Fruit fly (Drosophila melanogaster) whole organism, embryonic: ENCODE measurements around the gene CG14036.

ENCODE experiments used
- Bgb ChIP-seq: fragments of 200-800 bp; sonication (Bioruptor generic); IDR thresholded peaks from 2 replicates; pipeline ENCODE4 v1.3.6; 2022; ENCODE audit warnings: missing biosample characterization, missing genetic modification characterization; ENCODE audit not compliant: partially characterized antibody
- C15 ChIP-seq: fragments of 200-800 bp; sonication (Bioruptor generic); IDR thresholded peaks from 3 replicates; pipeline ENCODE4 v1.3.6; 2022; ENCODE audit warnings: missing biosample characterization, missing genetic modification characterization
- CG12219 ChIP-seq: fragments of 200-800 bp; sonication (Bioruptor generic); optimal IDR thresholded peaks from 3 replicates; lab custom pipeline; 2018; ENCODE audit warnings: missing biosample characterization, mild to moderate bottlenecking, missing genetic modification characterization
- CG12236 ChIP-seq: fragments of 200-800 bp; sonication (Bioruptor generic); optimal IDR thresholded peaks from 2 replicates; lab custom pipeline; 2016; ENCODE audit warnings: missing biosample characterization, missing genetic modification characterization
- CG1233 ChIP-seq: fragments of 200-800 bp; sonication (Bioruptor generic); optimal IDR thresholded peaks from 4 replicates; lab custom pipeline; 2018; ENCODE audit warnings: missing biosample characterization, mild to moderate bottlenecking, missing genetic modification characterization
- CG14667 ChIP-seq: fragments of 200-800 bp; sonication (Bioruptor generic); IDR thresholded peaks from 2 replicates; pipeline ENCODE4 v1.3.6; 2022; ENCODE audit warnings: missing biosample characterization, missing genetic modification characterization
- CG17385 ChIP-seq: fragments of 200-800 bp; sonication (Bioruptor generic); optimal IDR thresholded peaks from 3 replicates; lab custom pipeline; 2018; ENCODE audit warnings: missing biosample characterization, mild to moderate bottlenecking, missing genetic modification characterization
- CG3281 ChIP-seq: fragments of 200-800 bp; sonication (Bioruptor generic); optimal IDR thresholded peaks from 3 replicates; lab custom pipeline; 2017; ENCODE audit warnings: missing biosample characterization, mild to moderate bottlenecking, missing genetic modification characterization
- CG43689 ChIP-seq: fragments of 200-800 bp; sonication (Bioruptor generic); IDR thresholded peaks from 2 replicates; pipeline ENCODE4 v1.3.6; 2022; ENCODE audit warnings: missing biosample characterization, missing genetic modification characterization
- CG4820 ChIP-seq: fragments of 200-800 bp; sonication (Bioruptor generic); optimal IDR thresholded peaks from 3 replicates; lab custom pipeline; 2016; ENCODE audit warnings: missing biosample characterization, missing genetic modification characterization
- CG6791 ChIP-seq: fragments of 200-800 bp; sonication (Bioruptor generic); IDR thresholded peaks from 3 replicates; pipeline ENCODE4 v1.3.6; 2022; ENCODE audit warnings: missing biosample characterization, missing genetic modification characterization; ENCODE audit not compliant: partially characterized antibody
- CG8388 ChIP-seq: fragments of 200-800 bp; sonication (Bioruptor generic); optimal IDR thresholded peaks from 2 replicates; lab custom pipeline; 2019; ENCODE audit warnings: missing biosample characterization, mild to moderate bottlenecking, missing genetic modification characterization, moderate library complexity
- CG9797 ChIP-seq: fragments of 200-800 bp; sonication (Bioruptor generic); optimal IDR thresholded peaks from 3 replicates; lab custom pipeline; 2018; ENCODE audit warnings: missing biosample characterization, mild to moderate bottlenecking, missing genetic modification characterization
- CoRest ChIP-seq: fragments of 200-800 bp; sonication (Bioruptor generic); optimal IDR thresholded peaks from 3 replicates; lab custom pipeline; 2018; ENCODE audit warnings: missing biosample characterization, mild to moderate bottlenecking, missing genetic modification characterization, moderate library complexity
- Dad ChIP-seq: fragments of 200-800 bp; sonication (Bioruptor generic); optimal IDR thresholded peaks from 3 replicates; lab custom pipeline; 2016; ENCODE audit warnings: missing biosample characterization, missing genetic modification characterization
- Hr78 ChIP-seq, 2 experiments: fragments of 200-800 bp in 1 of 2; fragments of >200 bp in 1 of 2; sonication (Bioruptor generic) in 1 of 2; optimal IDR thresholded peaks; 2 replicates each; lab custom pipeline; 2017 to 2019; ENCODE audit warnings: missing biosample characterization in 2 of 2, missing genetic modification characterization in 2 of 2, mild to moderate bottlenecking in 1 of 2, moderate library complexity in 1 of 2
- Oaz ChIP-seq: fragments of 200-800 bp; sonication (Bioruptor generic); IDR thresholded peaks from 2 replicates; pipeline ENCODE4 v1.3.6; 2022; ENCODE audit warnings: missing biosample characterization, missing genetic modification characterization
- Oli ChIP-seq: fragments of 200-800 bp; sonication (Bioruptor generic); optimal IDR thresholded peaks from 2 replicates; lab custom pipeline; 2018; ENCODE audit warnings: missing biosample characterization, mild to moderate bottlenecking, missing genetic modification characterization, moderate library complexity
- Opbp ChIP-seq: fragments of 200-800 bp; sonication (Bioruptor generic); IDR thresholded peaks from 3 replicates; pipeline ENCODE4 v1.3.6; 2022; ENCODE audit warnings: missing biosample characterization, missing genetic modification characterization; ENCODE audit not compliant: partially characterized antibody
- Scr ChIP-seq: fragments of 200-800 bp; sonication (Bioruptor generic); IDR thresholded peaks from 2 replicates; pipeline ENCODE4 v1.3.6; 2022; ENCODE audit warnings: missing biosample characterization, missing genetic modification characterization; ENCODE audit not compliant: partially characterized antibody
- Sry-β ChIP-seq: fragments of 200-800 bp; sonication (Bioruptor generic); optimal IDR thresholded peaks from 2 replicates; lab custom pipeline; 2018; ENCODE audit warnings: missing biosample characterization, mild to moderate bottlenecking, missing genetic modification characterization, moderate library complexity
- Usf ChIP-seq: fragments of 200-800 bp; sonication (Bioruptor generic); optimal IDR thresholded peaks from 2 replicates; lab custom pipeline; 2017; ENCODE audit warnings: missing genotype, missing biosample characterization, missing genetic modification characterization
- ab ChIP-seq: fragments of 200-800 bp; sonication (Bioruptor generic); optimal IDR thresholded peaks from 2 replicates; lab custom pipeline; 2016; ENCODE audit warnings: missing biosample characterization, missing genetic modification characterization
- chinmo ChIP-seq: fragments of 200-800 bp; sonication (Bioruptor generic); IDR thresholded peaks from 4 replicates; pipeline ENCODE4 v1.3.6; 2022; ENCODE audit warnings: missing biosample characterization, missing genetic modification characterization; ENCODE audit not compliant: partially characterized antibody
- cwo ChIP-seq: fragments of 200-800 bp; sonication (Bioruptor generic); optimal IDR thresholded peaks from 3 replicates; lab custom pipeline; 2017; ENCODE audit warnings: missing biosample characterization, missing genetic modification characterization, mild to moderate bottlenecking, moderate library complexity, missing genetic modification reagents
- dm ChIP-seq: fragments of 200-800 bp; sonication (Bioruptor generic); optimal IDR thresholded peaks from 3 replicates; lab custom pipeline; 2016; ENCODE audit warnings: missing biosample characterization, missing genetic modification characterization
- ems ChIP-seq: fragments of 200-800 bp; sonication (Bioruptor generic); optimal IDR thresholded peaks from 3 replicates; lab custom pipeline; 2016; ENCODE audit warnings: missing biosample characterization, missing genetic modification characterization
- gem ChIP-seq: fragments of 200-800 bp; sonication (Bioruptor generic); optimal IDR thresholded peaks from 2 replicates; lab custom pipeline; 2019; ENCODE audit warnings: missing biosample characterization, mild to moderate bottlenecking, missing genetic modification characterization, moderate library complexity
- gfzf ChIP-seq: fragments of 200-800 bp; sonication (Bioruptor generic); optimal IDR thresholded peaks from 2 replicates; lab custom pipeline; 2016; ENCODE audit warnings: missing biosample characterization, mild to moderate bottlenecking, missing genetic modification characterization, moderate library complexity
- grau ChIP-seq: fragments of 200-800 bp; optimal IDR thresholded peaks from 3 replicates; lab custom pipeline; 2019; ENCODE audit warnings: missing biosample characterization, mild to moderate bottlenecking, missing genetic modification characterization, moderate library complexity
- gro ChIP-seq: fragments of 200-800 bp; sonication (Bioruptor generic); optimal IDR thresholded peaks from 2 replicates; lab custom pipeline; 2016; ENCODE audit warnings: missing biosample characterization, missing genetic modification characterization
- hb ChIP-seq: fragments of 200-800 bp; sonication (Bioruptor generic); IDR thresholded peaks from 3 replicates; pipeline ENCODE4 v1.3.6; 2022; ENCODE audit warnings: missing biosample characterization, missing genetic modification characterization; ENCODE audit not compliant: partially characterized antibody
- hkb ChIP-seq, 2 experiments: fragments of 200-800 bp in 1 of 2; fragments of >200 bp in 1 of 2; sonication (Bioruptor generic) in 1 of 2; IDR thresholded peaks in 1 of 2; optimal IDR thresholded peaks in 1 of 2; 2 replicates each; pipeline versions ENCODE4 v1.3.6 to Lab custom; 2017 to 2022; ENCODE audit warnings: missing biosample characterization in 1 of 2, missing genetic modification characterization in 1 of 2
- jumu ChIP-seq: fragments of 200-800 bp; sonication (Bioruptor generic); optimal IDR thresholded peaks from 3 replicates; lab custom pipeline; 2016; ENCODE audit warnings: missing biosample characterization, missing genetic modification characterization
- knrl ChIP-seq: fragments of 200-800 bp; sonication (Bioruptor generic); IDR thresholded peaks from 3 replicates; pipeline ENCODE4 v1.3.6; 2022; ENCODE audit warnings: missing biosample characterization, missing genetic modification characterization; ENCODE audit not compliant: partially characterized antibody
- sc ChIP-seq, 3 experiments: fragments of >200 bp in 2 of 3; fragments of 200-800 bp in 1 of 3; sonication (Bioruptor generic) in 1 of 3; optimal IDR thresholded peaks; 2 replicates in 2 of 3; 3 replicates in 1 of 3; lab custom pipeline; 2017; ENCODE audit warnings: mild to moderate bottlenecking in 1 of 3, missing biosample characterization in 1 of 3, missing genetic modification characterization in 1 of 3, missing genetic modification reagents in 1 of 3
- sd ChIP-seq: fragments of 200-800 bp; sonication (Bioruptor generic); optimal IDR thresholded peaks from 3 replicates; lab custom pipeline; 2018; ENCODE audit warnings: missing biosample characterization, mild to moderate bottlenecking, missing genetic modification characterization, moderate library complexity
- sens ChIP-seq: fragments of 200-800 bp; sonication (Bioruptor generic); peaks from one replicate; lab custom pipeline; 2016; ENCODE audit warnings: missing biosample characterization, missing genetic modification characterization
- seq ChIP-seq: fragments of 200-800 bp; sonication (Bioruptor generic); IDR thresholded peaks from 2 replicates; pipeline ENCODE4 v1.3.6; 2022; ENCODE audit warnings: missing biosample characterization, missing genetic modification characterization
- slbo ChIP-seq: fragments of 200-800 bp; sonication (Bioruptor generic); IDR thresholded peaks from 2 replicates; pipeline ENCODE4 v1.3.6; 2022; ENCODE audit warnings: missing biosample characterization, missing genetic modification characterization
- sna ChIP-seq: fragments of 200-800 bp; sonication (Bioruptor generic); IDR thresholded peaks from 2 replicates; pipeline ENCODE4 v1.3.6; 2022; ENCODE audit warnings: missing biosample characterization, missing genetic modification characterization; ENCODE audit not compliant: partially characterized antibody
- sr ChIP-seq: fragments of 200-800 bp; sonication (Bioruptor generic); IDR thresholded peaks from 3 replicates; pipeline ENCODE4 v1.3.6; 2022; ENCODE audit warnings: missing biosample characterization, missing genetic modification characterization
- z ChIP-seq: fragments of 200-800 bp; sonication (Bioruptor generic); IDR thresholded peaks from 3 replicates; pipeline ENCODE4 v1.3.6; 2022; ENCODE audit warnings: missing biosample characterization, missing genetic modification characterization

The CG14036 gene

dm6 chr2L:5007256-5007655 lies 47.6 kb downstream of the CG14036 start (continued):
- TF ChIP-seq slbo (peak; percentile 40; the same call in 1 of the 2 replicates), sens (peak; percentile 17), cwo (peak; percentile 14), hb (GFP tag; lab: Robert Waterston, UW) (no peak), Oaz (GFP tag; lab: Robert Waterston, UW) (no peak), dm (GFP tag; lab: Kevin White, UChicago) (no peak), CG3281 (GFP tag; lab: Kevin White, UChicago) (peak; percentile 20)
- TF ChIP-seq, all 482 proteins: peak for 14

- TF ChIP-seq sens (peak; percentile 55), hkb (optimal IDR thresholded peaks at IDR 0.05; lab: Kevin White, UChicago) (no peak), hkb (GFP tag; IDR thresholded peaks at IDR 0.05; lab: Robert Waterston, UW) (no peak), Opbp (GFP tag; lab: Robert Waterston, UW) (no peak), Dad (GFP tag; lab: Kevin White, UChicago) (no peak), sr (GFP tag; lab: Robert Waterston, UW) (peak; percentile 24; the same call in 1 of the 3 replicates), gfzf (GFP tag; lab: Kevin White, UChicago) (no peak)
These were observed 48.5 kb downstream of the CG14036 start for dm6 chr2L:5006323-5006722.

- TF ChIP-seq ems (GFP tag; lab: Kevin White, UChicago) (no peak), CG12236 (GFP tag; lab: Kevin White, UChicago) (no peak), Sry-β (GFP tag; lab: Kevin White, UChicago) (no peak), Hr78 (GFP tag; optimal IDR thresholded peaks at IDR 0.05; lab: Kevin White, UChicago) (peak in 1 of 2 experiments; percentile 89), CoRest (tag; lab: Kevin White, UChicago) (no peak), C15 (GFP tag; lab: Robert Waterston, UW) (no peak), CG8388 (GFP tag; lab: Kevin White, UChicago) (no peak), gem (tag; lab: Kevin White, UChicago) (no peak), CG12219 (GFP tag; lab: Kevin White, UChicago) (no peak), chinmo (GFP tag; lab: Robert Waterston, UW) (0 out of 4 replicates have a peak, but pooled peaks have one; percentile 52), CG1233 (GFP tag; lab: Kevin White, UChicago) (no peak), hb (GFP tag; lab: Robert Waterston, UW) (no peak), Usf (GFP tag; lab: Kevin White, UChicago) (no peak), gro (GFP tag; lab: Kevin White, UChicago) (no peak), CG14667 (GFP tag; lab: Robert Waterston, UW) (no peak), CG6791 (0 out of 3 replicates have a peak, but pooled peaks have one; percentile 26), z (GFP tag; lab: Robert Waterston, UW) (0 out of 3 replicates have a peak, but pooled peaks have one; percentile 24), CG9797 (no peak), knrl (GFP tag; lab: Robert Waterston, UW) (no peak), sd (tag; lab: Kevin White, UChicago) (no peak)
These were observed 49.4 kb downstream of the CG14036 start for dm6 chr2L:5005464-5005764.

dm6 chr2L:5004677-5005463 lies 49.9 kb downstream of the CG14036 start:
- no peak for TF ChIP-seq sc (optimal IDR thresholded peaks at IDR 0.05; lab: Kevin White, UChicago)
- TF ChIP-seq sc (GFP tag; optimal IDR thresholded peaks at IDR 0.05; lab: Kevin White, UChicago), result peak; percentile 79
- peak; percentile 96 for TF ChIP-seq jumu (GFP tag; lab: Kevin White, UChicago)
- TF ChIP-seq Scr (GFP tag; lab: Robert Waterston, UW), result no peak
- peak; percentile 91 for TF ChIP-seq CG17385 (GFP tag; lab: Kevin White, UChicago)
- TF ChIP-seq CG4820, result peak; percentile 92
- TF ChIP-seq CG6791, result no peak
- peak; percentile 88 for TF ChIP-seq CG43689 (GFP tag; lab: Robert Waterston, UW)
- peak; percentile 93 for TF ChIP-seq Oli
- TF ChIP-seq Bgb (GFP tag; lab: Robert Waterston, UW), result no peak
- TF ChIP-seq ab (GFP tag; lab: Kevin White, UChicago), result peak; percentile 85
- peak; percentile 96 for TF ChIP-seq seq (GFP tag; lab: Robert Waterston, UW)
- TF ChIP-seq grau (tag; lab: Kevin White, UChicago), result peak; percentile 99
- 0 out of 2 replicates have a peak, but pooled peaks have one; percentile 13 for TF ChIP-seq sna (GFP tag; lab: Robert Waterston, UW)
